Worm (Caenorhabditis elegans): ENCODE measurements around the gene C55A6.10.
A peak's percentile ranks its signal among the peaks of the same experiment; 100 is the strongest.
"Not testable (repeated sequence)": the region's sequence is repeated elsewhere in the genome, so short reads cannot be mapped to it uniquely, and the experiment has no call there.

The C55A6.10 gene

DNA sequence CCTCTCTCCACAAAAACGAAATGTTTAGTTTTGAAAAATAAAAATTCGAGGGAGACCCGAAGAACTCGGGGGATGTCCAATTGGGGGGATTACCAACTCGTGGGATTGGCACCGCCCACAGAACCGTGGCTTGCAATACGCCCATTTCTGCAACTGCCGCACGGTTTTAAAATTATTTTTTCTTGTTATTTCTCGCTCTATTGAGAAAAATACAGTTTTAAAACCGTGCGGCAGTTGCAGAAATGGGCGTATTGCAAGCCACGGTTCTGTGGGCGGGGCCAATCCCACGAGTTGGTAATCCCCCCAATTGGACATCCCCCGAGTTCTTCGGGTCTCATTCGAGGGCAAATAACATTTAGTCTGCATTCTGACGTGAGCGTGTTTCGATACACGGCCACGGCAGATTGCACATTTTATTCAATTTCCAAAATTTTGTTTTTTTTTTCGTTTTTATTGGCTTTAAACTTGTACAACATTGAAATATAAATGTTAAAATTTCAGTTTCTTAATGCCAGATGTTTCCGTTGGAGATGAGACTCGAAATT lies at the start of gene C55A6.10, which contains the start of gene C55A6.1:
C55A6.10 (plus strand) TSS at position 495 of the 545 bp plus-strand sequence.
C55A6.1 (minus strand) TSS at position 116 of the 545 bp plus-strand sequence.
- 0 out of 2 replicates have a peak, but pooled peaks have one; percentile 24 for TF ChIP-seq flt-1 (GFP tag; IDR thresholded peaks at IDR 0.05)
- peak; percentile 1 for TF ChIP-seq cog-1 (tag; optimal IDR thresholded peaks at IDR 0.05)
- TF ChIP-seq tab-1 (GFP tag; IDR thresholded peaks at IDR 0.05): 0 out of 2 replicates have a peak, but pooled peaks have one; percentile 39
- peak; percentile 68; the same call in 1 of the 2 replicates for TF ChIP-seq ztf-23 (GFP tag; IDR thresholded peaks at IDR 0.05)

DNA sequence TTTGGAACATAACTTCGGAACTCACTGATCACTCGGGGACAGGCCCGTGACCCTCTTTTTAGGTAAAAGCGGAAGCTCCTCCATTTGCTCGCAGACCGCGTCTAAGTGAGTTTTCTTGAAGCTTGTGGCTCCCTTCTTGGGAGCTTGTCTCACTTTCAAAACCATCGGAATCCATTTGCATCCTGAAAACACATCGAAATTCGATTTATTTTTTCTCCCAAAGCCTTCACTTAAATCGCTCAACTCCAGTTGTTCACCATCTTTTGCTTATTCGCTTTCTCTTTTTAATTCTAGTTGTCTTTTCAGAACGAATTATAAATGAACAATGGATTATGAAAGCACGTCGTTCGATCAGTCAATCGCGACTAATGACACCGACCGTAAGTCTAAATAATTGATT lies 45.9 kb upstream of the C55A6.10 start, which contains the start of gene T11F9.1:
T11F9.1 (plus strand) TSS at position 301 of the 400 bp plus-strand sequence.
- no peak for TF ChIP-seq ztf-29 (GFP tag; IDR thresholded peaks at IDR 0.05)
- TF ChIP-seq tab-1 (GFP tag; IDR thresholded peaks at IDR 0.05): no peak
- TF ChIP-seq flt-1 (GFP tag; IDR thresholded peaks at IDR 0.05): no peak
- TF ChIP-seq med-1 (GFP tag; optimal IDR thresholded peaks at IDR 0.05; ENCODE audit: insufficient read depth): no peak
- no peak for TF ChIP-seq T22C8.4 (GFP tag; IDR thresholded peaks at IDR 0.05)
- no peak for TF ChIP-seq ref-1 (GFP tag; conservative IDR thresholded peaks at IDR 0.05)
- no peak for TF ChIP-seq klf-2 (GFP tag; conservative IDR thresholded peaks at IDR 0.05)
- no peak for TF ChIP-seq ztf-23 (GFP tag; IDR thresholded peaks at IDR 0.05)
- TF ChIP-seq cog-1 (tag; optimal IDR thresholded peaks at IDR 0.05): no peak

DNA sequence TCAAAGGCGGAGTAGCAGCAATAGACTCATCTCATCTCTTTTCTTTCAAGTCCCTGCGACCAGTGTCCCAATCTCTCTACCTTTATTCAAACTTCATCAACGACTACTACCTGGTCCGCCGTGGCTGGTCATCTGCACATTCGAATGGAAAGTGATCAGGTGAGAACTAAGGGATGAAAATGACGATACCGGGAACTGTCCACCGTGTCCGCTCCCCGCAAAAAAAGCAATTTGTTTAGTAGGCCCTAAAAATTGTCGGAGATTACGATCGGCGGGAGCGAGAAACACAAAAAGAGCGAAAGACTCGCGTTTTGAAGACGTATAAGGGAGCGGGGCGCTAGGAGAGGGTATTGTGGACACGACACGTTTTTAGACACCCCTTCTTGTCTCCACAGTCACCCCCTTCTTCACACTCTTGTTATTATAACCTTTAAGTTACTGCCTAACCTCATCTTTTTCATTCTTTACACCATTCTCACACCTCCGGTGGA lies 42.1 kb upstream of the C55A6.10 start, which contains the start of gene zipt-16:
zipt-16 (plus strand) TSS at position 51 of the 491 bp plus-strand sequence.
- TF ChIP-seq ztf-23 (GFP tag; IDR thresholded peaks at IDR 0.05) (no peak), flt-1 (GFP tag; IDR thresholded peaks at IDR 0.05) (no peak), tab-1 (GFP tag; IDR thresholded peaks at IDR 0.05) (no peak), klf-2 (GFP tag; conservative IDR thresholded peaks at IDR 0.05) (no peak), med-1 (GFP tag; optimal IDR thresholded peaks at IDR 0.05; ENCODE audit: insufficient read depth) (no peak), T22C8.4 (GFP tag; IDR thresholded peaks at IDR 0.05) (no peak), ztf-29 (GFP tag; IDR thresholded peaks at IDR 0.05) (no peak), ref-1 (GFP tag; conservative IDR thresholded peaks at IDR 0.05) (no peak), cog-1 (tag; optimal IDR thresholded peaks at IDR 0.05) (no peak)

DNA sequence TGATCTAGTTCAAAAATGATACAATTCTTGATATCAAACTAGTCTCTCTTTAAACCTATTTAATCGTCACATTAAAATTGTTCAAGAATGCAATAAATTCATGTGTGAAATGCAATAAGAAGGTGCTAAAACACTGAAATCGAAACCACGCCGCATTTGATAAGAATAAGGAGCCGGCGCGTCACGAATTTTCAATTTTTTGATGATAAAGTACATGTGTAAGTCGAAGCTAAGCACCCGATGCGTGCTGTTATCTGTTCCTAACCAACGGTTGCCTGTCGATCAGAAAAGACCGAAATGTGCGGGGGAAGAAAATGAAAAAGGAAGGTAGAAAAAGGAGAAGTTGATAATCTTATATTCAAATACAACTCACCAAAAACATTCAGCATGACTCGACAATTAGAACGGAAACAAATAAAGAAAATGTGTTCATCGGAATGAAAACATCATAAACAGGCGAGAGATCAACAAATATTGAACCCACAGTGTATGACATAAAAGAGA lies 34.9 kb upstream of the C55A6.10 start, which contains the start of gene aat-6:
aat-6 (minus strand) TSS at position 454 of the 504 bp plus-strand sequence.
- no peak for TF ChIP-seq ref-1 (GFP tag; conservative IDR thresholded peaks at IDR 0.05)
- TF ChIP-seq tab-1 (GFP tag; IDR thresholded peaks at IDR 0.05): no peak
- TF ChIP-seq T22C8.4 (GFP tag; IDR thresholded peaks at IDR 0.05): no peak
- TF ChIP-seq klf-2 (GFP tag; conservative IDR thresholded peaks at IDR 0.05): no peak
- TF ChIP-seq med-1 (GFP tag; optimal IDR thresholded peaks at IDR 0.05; ENCODE audit: insufficient read depth): no peak
- TF ChIP-seq ztf-23 (GFP tag; IDR thresholded peaks at IDR 0.05): no peak
- no peak for TF ChIP-seq flt-1 (GFP tag; IDR thresholded peaks at IDR 0.05)
- no peak for TF ChIP-seq ztf-29 (GFP tag; IDR thresholded peaks at IDR 0.05)
- TF ChIP-seq cog-1 (tag; optimal IDR thresholded peaks at IDR 0.05): no peak

DNA sequence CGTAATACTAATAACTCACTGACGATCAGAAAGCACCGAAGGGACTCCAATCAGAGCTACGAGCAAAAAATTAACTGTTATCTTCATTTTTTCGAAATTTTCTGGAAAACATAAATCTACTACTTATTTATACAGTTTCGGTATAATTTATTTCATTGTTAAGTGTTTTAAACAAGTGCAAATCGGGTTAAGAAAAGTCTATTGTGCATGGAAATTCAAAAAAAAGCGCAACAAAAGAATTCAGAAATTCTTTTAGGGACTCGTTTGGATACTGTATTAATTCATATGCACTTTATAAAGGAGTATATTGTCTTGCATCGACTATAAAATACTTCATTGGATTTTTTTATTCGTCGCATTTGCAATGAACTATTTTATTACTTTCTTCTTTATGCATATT lies 32.9 kb upstream of the C55A6.10 start, which contains the start of the genes nas-20 and nas-21:
nas-20 (minus strand) TSS at position 101 of the 400 bp plus-strand sequence.
nas-21 (plus strand) TSS at position 356 of the 400 bp plus-strand sequence.
- no peak for TF ChIP-seq ztf-29 (GFP tag; IDR thresholded peaks at IDR 0.05)
- no peak for TF ChIP-seq T22C8.4 (GFP tag; IDR thresholded peaks at IDR 0.05)
- TF ChIP-seq ref-1 (GFP tag; conservative IDR thresholded peaks at IDR 0.05): no peak
- no peak for TF ChIP-seq cog-1 (tag; optimal IDR thresholded peaks at IDR 0.05)
- no peak for TF ChIP-seq ztf-23 (GFP tag; IDR thresholded peaks at IDR 0.05)
- no peak for TF ChIP-seq klf-2 (GFP tag; conservative IDR thresholded peaks at IDR 0.05)
- no peak for TF ChIP-seq tab-1 (GFP tag; IDR thresholded peaks at IDR 0.05)
- no peak for TF ChIP-seq med-1 (GFP tag; optimal IDR thresholded peaks at IDR 0.05; ENCODE audit: insufficient read depth)
- no peak for TF ChIP-seq flt-1 (GFP tag; IDR thresholded peaks at IDR 0.05)

DNA sequence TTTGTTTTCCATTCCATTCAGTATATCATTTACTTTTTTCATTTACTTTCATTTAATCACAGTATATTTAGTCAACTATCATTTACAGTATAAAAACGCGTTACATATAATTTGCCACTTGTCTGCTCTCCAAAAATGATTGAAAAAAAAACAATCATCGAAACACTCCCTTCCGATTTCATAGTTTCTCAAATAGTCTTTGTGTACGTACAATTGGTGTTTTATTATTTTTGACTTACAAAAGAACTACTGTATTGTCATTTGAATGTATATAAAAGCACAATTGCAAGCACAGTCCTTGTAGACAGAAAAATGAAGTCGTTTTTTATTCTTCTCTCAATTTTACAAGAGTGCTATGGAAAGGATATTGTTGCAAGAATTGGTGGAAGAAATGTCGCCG lies 30.7 kb upstream of the C55A6.10 start, which contains the start of gene nas-22:
nas-22 (plus strand) TSS at position 301 of the 400 bp plus-strand sequence.
- TF ChIP-seq flt-1 (GFP tag; IDR thresholded peaks at IDR 0.05): no peak
- TF ChIP-seq ref-1 (GFP tag; conservative IDR thresholded peaks at IDR 0.05): no peak
- TF ChIP-seq cog-1 (tag; optimal IDR thresholded peaks at IDR 0.05): no peak
- no peak for TF ChIP-seq med-1 (GFP tag; optimal IDR thresholded peaks at IDR 0.05; ENCODE audit: insufficient read depth)
- no peak for TF ChIP-seq ztf-29 (GFP tag; IDR thresholded peaks at IDR 0.05)
- TF ChIP-seq T22C8.4 (GFP tag; IDR thresholded peaks at IDR 0.05): no peak
- TF ChIP-seq ztf-23 (GFP tag; IDR thresholded peaks at IDR 0.05): no peak
- no peak for TF ChIP-seq tab-1 (GFP tag; IDR thresholded peaks at IDR 0.05)
- TF ChIP-seq klf-2 (GFP tag; conservative IDR thresholded peaks at IDR 0.05): no peak

DNA sequence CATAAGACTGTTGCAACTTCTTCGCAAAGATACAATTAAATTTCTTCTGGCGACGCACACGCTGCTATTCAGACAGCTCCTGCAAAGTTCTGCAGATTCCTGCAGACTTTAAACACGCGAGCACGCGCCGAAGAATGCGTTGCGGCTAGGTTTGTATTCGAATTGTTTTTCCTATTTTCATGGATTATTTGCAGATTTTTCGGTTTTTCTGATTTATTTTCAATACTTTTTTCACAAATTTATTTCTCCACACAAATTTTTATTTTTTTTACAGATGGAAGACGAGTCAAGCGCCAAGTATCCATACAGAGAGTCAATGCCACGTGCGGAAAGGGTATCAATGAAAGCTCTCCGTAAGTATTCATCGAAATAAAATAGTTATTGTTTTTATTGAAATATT lies 29.5 kb upstream of the C55A6.10 start, which contains the start of gene T11F9.7:
T11F9.7 (plus strand) TSS at position 301 of the 400 bp plus-strand sequence.
- not testable (repeated sequence) for TF ChIP-seq ztf-23 (GFP tag; IDR thresholded peaks at IDR 0.05); klf-2 (GFP tag; conservative IDR thresholded peaks at IDR 0.05); ref-1 (GFP tag; conservative IDR thresholded peaks at IDR 0.05)

DNA sequence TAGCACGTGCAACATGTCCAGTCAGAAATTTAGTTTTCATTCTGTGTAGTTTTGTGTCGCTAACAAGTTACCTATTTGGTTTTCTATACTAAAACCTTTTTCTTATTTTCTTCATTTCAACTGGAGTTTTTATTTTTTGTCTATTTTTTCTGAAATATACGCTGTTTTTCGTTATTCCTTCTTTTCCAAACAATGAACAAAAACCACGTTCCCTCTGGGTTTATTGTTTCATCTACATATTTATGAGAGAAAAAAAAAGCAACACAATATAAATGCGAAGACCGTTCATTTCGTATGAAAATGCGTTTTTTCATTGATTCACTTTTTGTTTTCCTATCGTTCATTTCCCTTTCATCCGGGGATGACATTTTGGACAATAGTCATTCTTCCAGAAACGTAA lies 25.7 kb upstream of the C55A6.10 start, which contains the start of gene T11F9.22:
T11F9.22 (plus strand) TSS at position 301 of the 400 bp plus-strand sequence.
- no peak for TF ChIP-seq tab-1 (GFP tag; IDR thresholded peaks at IDR 0.05)

DNA sequence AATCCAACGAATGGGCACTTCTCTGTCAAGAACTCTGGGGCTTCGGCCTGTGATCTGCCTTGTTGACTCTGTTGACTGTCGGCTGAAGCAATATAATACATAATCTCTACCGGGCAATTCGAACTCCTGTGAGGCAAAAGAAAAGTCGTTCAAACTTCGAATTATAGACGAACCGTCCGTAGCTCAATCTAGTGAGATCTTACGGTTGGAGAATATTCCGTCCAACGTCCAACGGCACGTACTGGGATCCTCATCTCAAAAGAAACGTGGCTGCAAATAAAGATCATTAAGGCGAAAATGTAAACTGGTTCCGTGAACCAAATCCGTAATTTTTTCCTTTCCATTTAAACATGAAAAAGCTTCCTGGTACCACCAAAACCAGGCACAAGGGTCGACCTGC lies 24.4 kb upstream of the C55A6.10 start, which contains the start of gene T11F9.14:
T11F9.14 (minus strand) TSS at position 101 of the 400 bp plus-strand sequence.
- not testable (repeated sequence) for TF ChIP-seq T22C8.4, ztf-23, ztf-29 (GFP tag; IDR thresholded peaks at IDR 0.05)
